Worm (Caenorhabditis elegans) whole organism, mixed stage, embryonic: ENCODE measurements around the gene clc-22.

Source experiments
- M03D4.4 ChIP-seq: sonication (generic microtip); optimal IDR thresholded peaks from 2 replicates; lab custom pipeline; 2017; ENCODE audit warnings: mild to moderate bottlenecking, missing genetic modification characterization, missing compliant biosample characterization
- blmp-1 ChIP-seq: fragments of 150-350 bp; optimal IDR thresholded peaks from 2 replicates; lab custom pipeline; 2014; ENCODE audit warnings: missing biosample characterization, missing genetic modification characterization
- ceh-39 ChIP-seq: fragments of 150-350 bp; optimal IDR thresholded peaks from 2 replicates; lab custom pipeline; 2014; ENCODE audit warnings: missing biosample characterization, missing genetic modification characterization
- ceh-83 ChIP-seq: fragments of 200-800 bp; sonication (Bioruptor generic); optimal IDR thresholded peaks from 2 replicates; lab custom pipeline; 2018; ENCODE audit warnings: mild to moderate bottlenecking, missing genetic modification characterization, missing compliant biosample characterization
- ces-1 ChIP-seq: fragments of 150-350 bp; optimal IDR thresholded peaks from 2 replicates; lab custom pipeline; 2014; ENCODE audit warnings: missing biosample characterization, missing genetic modification reagents, missing genetic modification characterization
- cnd-1 ChIP-seq: fragments of 200-800 bp; sonication (Bioruptor generic); optimal IDR thresholded peaks from 2 replicates; lab custom pipeline; 2018; ENCODE audit warnings: mild to moderate bottlenecking, missing genetic modification characterization, missing compliant biosample characterization
- drap-1 ChIP-seq: fragments of 200-800 bp; sonication (Bioruptor generic); optimal IDR thresholded peaks from 3 replicates; lab custom pipeline; 2018; ENCODE audit warnings: mild to moderate bottlenecking, missing genetic modification characterization, missing compliant biosample characterization
- elt-1 ChIP-seq: sonication (generic microtip); optimal IDR thresholded peaks from 2 replicates; lab custom pipeline; 2017; ENCODE audit warnings: missing genetic modification characterization, mild to moderate bottlenecking, missing compliant biosample characterization, antibody characterized with exemption, moderate library complexity, borderline replicate concordance; ENCODE audit not compliant: insufficient read depth
- elt-3 ChIP-seq: fragments of 150-350 bp; optimal IDR thresholded peaks from 2 replicates; lab custom pipeline; 2014; ENCODE audit warnings: missing biosample characterization, missing genetic modification characterization
- flh-1 ChIP-seq: fragments of 200-800 bp; sonication (Bioruptor generic); optimal IDR thresholded peaks from 2 replicates; lab custom pipeline; 2018; ENCODE audit warnings: mild to moderate bottlenecking, missing genetic modification characterization, moderate library complexity, missing compliant biosample characterization
- ham-2 ChIP-seq: fragments of 200-800 bp; sonication (Bioruptor generic); optimal IDR thresholded peaks from 2 replicates; lab custom pipeline; 2018; ENCODE audit warnings: mild to moderate bottlenecking, missing genetic modification characterization, missing compliant biosample characterization
- hlh-1 ChIP-seq: fragments of 150-350 bp; optimal IDR thresholded peaks from 2 replicates; lab custom pipeline; 2014; ENCODE audit warnings: missing biosample characterization, missing genetic modification reagents, missing genetic modification characterization
- lin-13 ChIP-seq: fragments of 150-350 bp; optimal IDR thresholded peaks from 2 replicates; lab custom pipeline; 2014; ENCODE audit warnings: missing biosample characterization, missing genetic modification characterization
- lin-32 ChIP-seq: fragments of 200-800 bp; sonication (Bioruptor generic); optimal IDR thresholded peaks from 2 replicates; lab custom pipeline; 2018; ENCODE audit warnings: mild to moderate bottlenecking, missing genetic modification characterization, missing compliant biosample characterization
- lsy-2 ChIP-seq: fragments of 150-350 bp; optimal IDR thresholded peaks from 2 replicates; lab custom pipeline; 2014; ENCODE audit warnings: missing biosample characterization, missing genetic modification characterization
- mab-5 ChIP-seq: fragments of 150-350 bp; optimal IDR thresholded peaks from 2 replicates; lab custom pipeline; 2014; ENCODE audit warnings: missing biosample characterization, missing genetic modification characterization
- mep-1 ChIP-seq: fragments of 150-350 bp; optimal IDR thresholded peaks from 2 replicates; lab custom pipeline; 2017; ENCODE audit warnings: missing biosample characterization, missing genetic modification reagents, missing genetic modification characterization, inconsistent platforms
- mls-2 ChIP-seq: sonication (generic microtip); optimal IDR thresholded peaks from 2 replicates; lab custom pipeline; 2016; ENCODE audit warnings: mild to moderate bottlenecking, missing genetic modification characterization, moderate library complexity, missing compliant biosample characterization
- nhr-12 ChIP-seq: fragments of 150-350 bp; optimal IDR thresholded peaks from 2 replicates; lab custom pipeline; 2014; ENCODE audit warnings: missing biosample characterization, missing genetic modification characterization
- nhr-2 ChIP-seq: fragments of 150-350 bp; optimal IDR thresholded peaks from 2 replicates; lab custom pipeline; 2014; ENCODE audit warnings: missing biosample characterization, missing genetic modification characterization
- nhr-237 ChIP-seq: fragments of 150-350 bp; optimal IDR thresholded peaks from 2 replicates; lab custom pipeline; 2014; ENCODE audit warnings: missing biosample characterization, missing genetic modification characterization
- nhr-28 ChIP-seq: fragments of 150-350 bp; optimal IDR thresholded peaks from 2 replicates; lab custom pipeline; 2014; ENCODE audit warnings: missing biosample characterization, missing genetic modification characterization
- nhr-76 ChIP-seq: sonication (generic microtip); optimal IDR thresholded peaks from 2 replicates; lab custom pipeline; 2017; ENCODE audit warnings: missing biosample characterization, missing genetic modification characterization
- pha-4 ChIP-seq: fragments of 150-350 bp; optimal IDR thresholded peaks from 2 replicates; lab custom pipeline; 2018; ENCODE audit warnings: missing biosample characterization, missing genetic modification reagents, missing genetic modification characterization
- sem-2 ChIP-seq: fragments of 200-800 bp; sonication (Bioruptor generic); optimal IDR thresholded peaks from 2 replicates; lab custom pipeline; 2018; ENCODE audit warnings: mild to moderate bottlenecking, missing genetic modification characterization, missing compliant biosample characterization
- snpc-4 ChIP-seq: fragments of 150-350 bp; optimal IDR thresholded peaks from 2 replicates; lab custom pipeline; 2014; ENCODE audit warnings: missing biosample characterization, missing genetic modification characterization
- sptf-1 ChIP-seq: sonication (generic microtip); optimal IDR thresholded peaks from 2 replicates; lab custom pipeline; 2017; ENCODE audit warnings: mild to moderate bottlenecking, missing genetic modification characterization, moderate library complexity, missing compliant biosample characterization
- tbx-8 ChIP-seq: fragments of 200-800 bp; sonication (Bioruptor generic); optimal IDR thresholded peaks from 2 replicates; lab custom pipeline; 2018; ENCODE audit warnings: mild to moderate bottlenecking, missing genetic modification characterization, moderate library complexity, missing compliant biosample characterization
- unc-120 ChIP-seq: sonication (generic microtip); optimal IDR thresholded peaks from 2 replicates; lab custom pipeline; 2017; ENCODE audit warnings: missing genetic modification characterization, missing compliant biosample characterization; ENCODE audit not compliant: poor library complexity, severe bottlenecking
- unc-39 ChIP-seq: fragments of 150-350 bp; optimal IDR thresholded peaks from 2 replicates; lab custom pipeline; 2014; ENCODE audit warnings: missing biosample characterization, missing genetic modification characterization
- unc-62 ChIP-seq: fragments of 150-350 bp; optimal IDR thresholded peaks from 2 replicates; lab custom pipeline; 2014; ENCODE audit warnings: missing biosample characterization, missing genetic modification reagents, missing genetic modification characterization
- zip-8 ChIP-seq: fragments of 150-350 bp; optimal IDR thresholded peaks from 2 replicates; lab custom pipeline; 2014; ENCODE audit warnings: missing biosample characterization, missing genetic modification characterization
- ztf-11 ChIP-seq: fragments of 150-350 bp; optimal IDR thresholded peaks from 2 replicates; lab custom pipeline; 2014; ENCODE audit warnings: missing biosample characterization, missing genetic modification characterization

clc-22 gene

DNA sequence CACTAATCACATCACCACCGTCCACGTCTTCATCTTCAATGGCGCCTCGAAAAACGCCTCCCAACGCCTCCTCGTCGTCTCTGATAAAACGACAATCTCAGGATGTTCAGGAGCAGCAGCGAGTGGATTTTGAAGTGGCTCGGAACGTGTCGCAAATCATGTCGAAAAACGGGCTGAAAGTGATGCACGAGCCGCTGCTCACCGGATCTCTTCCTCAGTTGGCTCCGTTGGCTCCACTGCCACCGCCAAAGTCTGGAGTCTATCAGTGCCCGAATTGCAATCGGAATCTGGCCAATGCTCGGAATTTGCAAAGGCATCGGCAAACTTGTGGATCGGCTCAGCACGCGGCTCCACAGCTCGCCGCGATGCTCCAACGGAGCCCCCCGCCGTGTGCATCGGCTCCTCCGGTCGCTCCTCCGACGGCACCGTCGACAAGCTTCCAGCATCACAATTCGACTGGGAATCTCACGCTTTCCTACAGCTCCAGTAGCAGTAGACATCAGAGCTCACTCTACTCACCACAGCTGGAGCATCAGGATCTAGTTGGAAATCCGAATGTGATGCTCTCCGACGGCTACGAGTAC lies 31.5 kb downstream of the clc-22 start:
- no peak for TF ChIP-seq ztf-11 (tag; lab: Kevin White, UChicago)
- TF ChIP-seq lsy-2 = no peak
- no peak for TF ChIP-seq ham-2 (GFP tag; lab: Kevin White, UChicago)
- TF ChIP-seq tbx-8 (GFP tag; lab: Kevin White, UChicago) = no peak
- TF ChIP-seq ceh-83 (GFP tag; lab: Kevin White, UChicago) = no peak
- TF ChIP-seq elt-3 (tag; lab: Kevin White, UChicago) = no peak

DNA sequence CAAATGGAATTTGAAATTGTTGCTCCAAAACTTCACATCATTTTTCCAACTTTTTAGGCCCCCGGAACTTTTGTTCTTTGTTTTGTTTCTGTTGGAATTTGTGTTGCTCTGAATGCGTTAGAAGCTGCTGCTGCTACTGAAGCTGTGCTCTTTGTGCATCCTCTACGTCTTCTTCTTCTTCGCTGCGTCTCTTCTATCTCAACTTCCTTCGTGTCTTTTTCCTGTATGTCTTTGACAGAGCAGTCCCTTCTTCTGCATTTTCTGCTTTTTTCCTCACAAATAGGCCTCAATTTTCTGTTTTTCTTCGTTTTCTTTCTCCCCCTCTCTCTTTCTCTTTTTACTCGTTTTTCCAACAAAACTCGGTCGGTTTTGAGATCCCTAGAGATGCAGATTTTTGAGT lies 34.6 kb downstream of the clc-22 start:
- TF ChIP-seq ces-1 (peak; percentile 41), pha-4 (tag; lab: Kevin White, UChicago) (no peak)

DNA sequence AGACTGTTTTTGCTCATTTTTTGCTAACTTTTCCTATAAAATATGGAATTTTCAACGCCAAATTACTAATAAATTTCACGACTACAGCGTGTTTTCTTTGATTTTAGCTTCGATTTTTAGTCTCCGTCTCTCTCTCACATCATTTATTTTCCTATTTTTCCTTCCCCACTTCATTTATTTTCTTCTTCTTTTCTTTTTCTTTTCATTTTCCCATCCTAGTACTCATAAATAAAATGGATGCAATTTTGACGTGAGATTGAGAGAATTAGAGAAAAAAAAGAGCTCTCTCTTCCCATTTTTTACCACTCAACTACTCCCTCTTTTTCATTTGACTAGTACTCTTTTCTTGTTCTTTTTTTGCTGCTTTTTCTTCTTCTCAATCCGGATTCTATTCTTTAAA lies 35.6 kb downstream of the clc-22 start:
- no peak for TF ChIP-seq nhr-237 (tag; lab: Kevin White, UChicago)
- no peak for TF ChIP-seq hlh-1 (tag; lab: Kevin White, UChicago)
- TF ChIP-seq lin-13 (tag; lab: Kevin White, UChicago) = no peak
- no peak for TF ChIP-seq ceh-83 (GFP tag; lab: Kevin White, UChicago)
- TF ChIP-seq ces-1 = peak; percentile 78
- TF ChIP-seq mab-5 = no peak
- TF ChIP-seq pha-4 (tag; lab: Kevin White, UChicago) = no peak

DNA sequence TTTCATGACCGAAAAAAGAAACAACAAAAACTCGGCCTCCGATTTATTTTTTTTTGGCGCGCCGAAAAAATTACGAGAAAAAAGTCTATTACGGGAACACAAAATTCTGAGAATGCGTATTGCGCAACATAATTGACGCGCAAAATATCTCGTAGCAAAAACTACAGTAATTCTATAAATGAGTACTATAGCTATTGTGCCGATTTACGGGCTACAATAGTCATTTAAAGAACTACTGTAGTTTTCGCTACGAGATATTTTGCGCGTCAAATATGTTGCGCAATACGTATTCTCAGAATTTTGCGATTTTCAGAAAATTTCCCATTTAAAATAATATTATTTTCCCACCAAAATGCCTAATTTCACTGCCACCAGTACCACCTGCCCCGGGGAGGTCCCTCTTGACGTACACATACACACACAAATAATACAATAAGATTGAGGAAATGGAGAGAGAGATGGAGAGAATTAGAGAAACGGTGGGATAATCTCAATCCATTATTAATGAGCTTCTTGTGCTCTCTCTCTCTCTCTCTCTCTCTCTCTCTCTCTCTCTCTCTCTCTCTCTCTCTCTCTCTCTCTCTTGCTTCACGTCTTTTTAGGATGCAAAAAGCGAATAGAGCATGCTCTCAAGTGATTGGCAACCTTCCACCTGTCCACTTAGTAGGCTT lies 36.3 kb downstream of the clc-22 start:
- TF ChIP-seq mls-2 (tag; lab: Kevin White, UChicago) (peak; percentile 53), zip-8 (tag; lab: Kevin White, UChicago) (peak; percentile 95), tbx-8 (GFP tag; lab: Kevin White, UChicago) (no peak), sptf-1 (tag; lab: Kevin White, UChicago) (peak; percentile 53), lsy-2 (no peak), unc-62 (GFP tag; lab: Kevin White, UChicago) (peak; percentile 5), snpc-4 (no peak), mab-5 (no peak), cnd-1 (tag; lab: Kevin White, UChicago) (peak; percentile 62), hlh-1 (tag; lab: Kevin White, UChicago) (peak; percentile 21), unc-120 (tag; lab: Kevin White, UChicago) (no peak), mep-1 (tag; lab: Kevin White, UChicago) (peak; percentile 12), flh-1 (no peak), blmp-1 (no peak), drap-1 (GFP tag; lab: Kevin White, UChicago) (peak; percentile 31), ztf-11 (tag; lab: Kevin White, UChicago) (peak; percentile 51), nhr-2 (tag; lab: Kevin White, UChicago) (no peak), ces-1 (peak; percentile 87), nhr-76 (no peak), M03D4.4 (tag; lab: Kevin White, UChicago) (no peak), sem-2 (GFP tag; lab: Kevin White, UChicago) (no peak), elt-1 (tag; lab: Kevin White, UChicago) (no peak), nhr-12 (tag; lab: Kevin White, UChicago) (no peak), nhr-28 (tag; lab: Kevin White, UChicago) (no peak), ceh-39 (tag; lab: Kevin White, UChicago) (no peak), lin-32 (GFP tag; lab: Kevin White, UChicago) (no peak), lin-13 (tag; lab: Kevin White, UChicago) (no peak), pha-4 (tag; lab: Kevin White, UChicago) (no peak), unc-39 (tag; lab: Kevin White, UChicago) (no peak)
